Fruit fly (Drosophila melanogaster) whole organism, embryonic: ENCODE data around the gene CG11811.
A peak's percentile ranks its signal among the peaks of the same experiment; 100 is the strongest.

Experiments used
- Asciz ChIP-seq: fragments of 200-800 bp; sonication (Bioruptor generic); optimal IDR thresholded peaks from 2 replicates; lab custom pipeline; 2017; ENCODE audit warnings: missing biosample characterization, mild to moderate bottlenecking, missing genetic modification characterization, missing genetic modification reagents
- BEAF-32 ChIP-seq: fragments of 200-800 bp; sonication (Bioruptor generic); optimal IDR thresholded peaks from 3 replicates; lab custom pipeline; 2017; ENCODE audit warnings: missing biosample characterization, missing genetic modification characterization, mild to moderate bottlenecking, moderate library complexity, missing genetic modification reagents
- BtbVII ChIP-seq: fragments of 200-800 bp; sonication (Bioruptor generic); optimal IDR thresholded peaks from 3 replicates; lab custom pipeline; 2017; ENCODE audit warnings: missing biosample characterization, mild to moderate bottlenecking, missing genetic modification characterization
- CG11504 ChIP-seq: fragments of 200-800 bp; sonication (Bioruptor generic); optimal IDR thresholded peaks from 3 replicates; lab custom pipeline; 2019; ENCODE audit warnings: missing biosample characterization, mild to moderate bottlenecking, missing genetic modification characterization, moderate library complexity
- CG12299 ChIP-seq: fragments of 200-800 bp; sonication (Bioruptor generic); optimal IDR thresholded peaks from 2 replicates; lab custom pipeline; 2018; ENCODE audit warnings: missing biosample characterization, mild to moderate bottlenecking, missing genetic modification characterization
- CG13894 ChIP-seq: fragments of 200-800 bp; sonication (Bioruptor generic); optimal IDR thresholded peaks from 3 replicates; lab custom pipeline; 2018; ENCODE audit warnings: missing biosample characterization, mild to moderate bottlenecking, missing genetic modification characterization, moderate library complexity
- CG17328 ChIP-seq: fragments of 200-800 bp; sonication (Bioruptor generic); IDR thresholded peaks from 2 replicates; pipeline ENCODE4 v1.3.6; 2022; ENCODE audit warnings: missing biosample characterization, missing genetic modification characterization
- CG18262 ChIP-seq: fragments of 200-800 bp; optimal IDR thresholded peaks from 3 replicates; lab custom pipeline; 2019; ENCODE audit warnings: missing biosample characterization, mild to moderate bottlenecking, missing genetic modification characterization, moderate library complexity
- CG18599 ChIP-seq: fragments of 200-800 bp; sonication (Bioruptor generic); optimal IDR thresholded peaks from 3 replicates; lab custom pipeline; 2017; ENCODE audit warnings: missing biosample characterization, missing genetic modification characterization, mild to moderate bottlenecking, moderate library complexity, missing genetic modification reagents
- CG2129 ChIP-seq: fragments of 200-800 bp; sonication (Bioruptor generic); IDR thresholded peaks from 2 replicates; pipeline ENCODE4 v1.3.6; 2022; ENCODE audit warnings: missing biosample characterization, missing genetic modification characterization; ENCODE audit not compliant: partially characterized antibody
- CG2678 ChIP-seq: fragments of 200-800 bp; sonication (Bioruptor generic); optimal IDR thresholded peaks from 3 replicates; lab custom pipeline; 2019; ENCODE audit warnings: missing biosample characterization, mild to moderate bottlenecking, missing genetic modification characterization, moderate library complexity
- CG30020 ChIP-seq: fragments of 200-800 bp; optimal IDR thresholded peaks from 2 replicates; lab custom pipeline; 2019; ENCODE audit warnings: missing biosample characterization, mild to moderate bottlenecking, missing genetic modification characterization, moderate library complexity
- CG3281 ChIP-seq: fragments of 200-800 bp; sonication (Bioruptor generic); optimal IDR thresholded peaks from 3 replicates; lab custom pipeline; 2017; ENCODE audit warnings: missing biosample characterization, mild to moderate bottlenecking, missing genetic modification characterization
- CG3995 ChIP-seq: fragments of 200-800 bp; sonication (Bioruptor generic); optimal IDR thresholded peaks from 3 replicates; lab custom pipeline; 2016; ENCODE audit warnings: missing biosample characterization, missing genetic modification characterization
- CG7271 ChIP-seq: fragments of 200-800 bp; sonication (Bioruptor generic); optimal IDR thresholded peaks from 2 replicates; lab custom pipeline; 2018; ENCODE audit warnings: missing biosample characterization, mild to moderate bottlenecking, missing genetic modification characterization, moderate library complexity
- CG7556 ChIP-seq: fragments of 200-800 bp; sonication (Bioruptor generic); optimal IDR thresholded peaks from 2 replicates; lab custom pipeline; 2017; ENCODE audit warnings: missing biosample characterization, mild to moderate bottlenecking, missing genetic modification characterization
- CG7839 ChIP-seq: fragments of 200-800 bp; sonication (Bioruptor generic); optimal IDR thresholded peaks from 3 replicates; lab custom pipeline; 2018; ENCODE audit warnings: missing biosample characterization, mild to moderate bottlenecking, missing genetic modification characterization, moderate library complexity
- CG8359 ChIP-seq: fragments of 200-800 bp; sonication (Bioruptor generic); optimal IDR thresholded peaks from 2 replicates; lab custom pipeline; 2017; ENCODE audit warnings: missing biosample characterization, mild to moderate bottlenecking, missing genetic modification characterization, borderline replicate concordance
- CG9797 ChIP-seq: fragments of 200-800 bp; sonication (Bioruptor generic); optimal IDR thresholded peaks from 3 replicates; lab custom pipeline; 2018; ENCODE audit warnings: missing biosample characterization, mild to moderate bottlenecking, missing genetic modification characterization
- D19B ChIP-seq: fragments of 200-800 bp; sonication (Bioruptor generic); optimal IDR thresholded peaks from 2 replicates; lab custom pipeline; 2017; ENCODE audit warnings: missing biosample characterization, mild to moderate bottlenecking, missing genetic modification characterization
- Dek ChIP-seq: fragments of 200-800 bp; sonication (Bioruptor generic); optimal IDR thresholded peaks from 3 replicates; lab custom pipeline; 2019; ENCODE audit warnings: missing biosample characterization, mild to moderate bottlenecking, missing genetic modification characterization, moderate library complexity
- Fer1 ChIP-seq: fragments of 200-800 bp; sonication (Bioruptor generic); optimal IDR thresholded peaks from 2 replicates; lab custom pipeline; 2017; ENCODE audit warnings: missing biosample characterization, mild to moderate bottlenecking, missing genetic modification characterization
- Lim3 ChIP-seq: fragments of 200-800 bp; sonication (Bioruptor generic); IDR thresholded peaks from 2 replicates; pipeline ENCODE4 v1.3.6; 2022; ENCODE audit warnings: missing biosample characterization, missing genetic modification characterization
- Med ChIP-seq: fragments of 200-800 bp; sonication (Bioruptor generic); peaks from one replicate; lab custom pipeline; 2016; ENCODE audit warnings: missing biosample characterization, missing genetic modification characterization, mild to moderate bottlenecking, inconsistent platforms, moderate library complexity
- Sry-δ ChIP-seq: fragments of 200-800 bp; sonication (Bioruptor generic); optimal IDR thresholded peaks from 2 replicates; lab custom pipeline; 2016; ENCODE audit warnings: missing biosample characterization, missing genetic modification characterization
- Taf1 ChIP-seq: fragments of 200-800 bp; sonication (Bioruptor generic); IDR thresholded peaks from 2 replicates; pipeline ENCODE4 v1.3.6; 2022; ENCODE audit warnings: missing biosample characterization, missing genetic modification characterization
- Trl ChIP-seq, 3 experiments: fragments of >200 bp in 2 of 3; fragments of 200-800 bp in 1 of 3; sonication (Bioruptor generic) in 1 of 3; optimal IDR thresholded peaks; 2 replicates in 1 of 3; 3 replicates in 2 of 3; lab custom pipeline; 2016 to 2017; ENCODE audit warnings: missing biosample characterization in 1 of 3, missing genetic modification characterization in 1 of 3
- Usf ChIP-seq: fragments of 200-800 bp; sonication (Bioruptor generic); optimal IDR thresholded peaks from 2 replicates; lab custom pipeline; 2017; ENCODE audit warnings: missing genotype, missing biosample characterization, missing genetic modification characterization
- abd-A ChIP-seq: fragments of 200-800 bp; sonication (Bioruptor generic); optimal IDR thresholded peaks from 3 replicates; lab custom pipeline; 2019; ENCODE audit warnings: missing biosample characterization, mild to moderate bottlenecking, missing genetic modification characterization, moderate library complexity
- bab2 ChIP-seq: fragments of 200-800 bp; sonication (Bioruptor generic); optimal IDR thresholded peaks from 2 replicates; lab custom pipeline; 2016; ENCODE audit warnings: missing biosample characterization, missing genetic modification characterization
- cg ChIP-seq: fragments of 200-800 bp; sonication (Bioruptor generic); optimal IDR thresholded peaks from 3 replicates; lab custom pipeline; 2019; ENCODE audit warnings: missing biosample characterization, mild to moderate bottlenecking, missing genetic modification characterization, moderate library complexity
- crol ChIP-seq: fragments of 200-800 bp; sonication (Bioruptor generic); IDR thresholded peaks from 2 replicates; pipeline ENCODE4 v1.3.6; 2022; ENCODE audit warnings: missing biosample characterization, missing genetic modification characterization
- dmrt99B ChIP-seq: fragments of 200-800 bp; sonication (Bioruptor generic); optimal IDR thresholded peaks from 2 replicates; lab custom pipeline; 2018; ENCODE audit warnings: missing biosample characterization, mild to moderate bottlenecking, missing genetic modification characterization, moderate library complexity
- gem ChIP-seq: fragments of 200-800 bp; sonication (Bioruptor generic); optimal IDR thresholded peaks from 2 replicates; lab custom pipeline; 2019; ENCODE audit warnings: missing biosample characterization, mild to moderate bottlenecking, missing genetic modification characterization, moderate library complexity
- hkb ChIP-seq, 2 experiments: fragments of 200-800 bp in 1 of 2; fragments of >200 bp in 1 of 2; sonication (Bioruptor generic) in 1 of 2; IDR thresholded peaks in 1 of 2; optimal IDR thresholded peaks in 1 of 2; 2 replicates each; pipeline versions ENCODE4 v1.3.6 to Lab custom; 2017 to 2022; ENCODE audit warnings: missing biosample characterization in 1 of 2, missing genetic modification characterization in 1 of 2
- ken ChIP-seq: fragments of 200-800 bp; sonication (Bioruptor generic); IDR thresholded peaks from 3 replicates; pipeline ENCODE4 v1.3.6; 2022; ENCODE audit warnings: missing biosample characterization, missing genetic modification characterization
- kni ChIP-seq: fragments of 200-800 bp; sonication (Bioruptor generic); optimal IDR thresholded peaks from 3 replicates; lab custom pipeline; 2017; ENCODE audit warnings: mild to moderate bottlenecking, missing biosample characterization, missing genetic modification reagents, missing genetic modification characterization
- knrl ChIP-seq: fragments of 200-800 bp; sonication (Bioruptor generic); IDR thresholded peaks from 3 replicates; pipeline ENCODE4 v1.3.6; 2022; ENCODE audit warnings: missing biosample characterization, missing genetic modification characterization; ENCODE audit not compliant: partially characterized antibody
- nmo ChIP-seq: fragments of 200-800 bp; sonication (Bioruptor generic); optimal IDR thresholded peaks from 2 replicates; lab custom pipeline; 2018; ENCODE audit warnings: missing biosample characterization, mild to moderate bottlenecking, missing genetic modification characterization, moderate library complexity
- p53 ChIP-seq: fragments of 200-800 bp; sonication (Bioruptor generic); optimal IDR thresholded peaks from 2 replicates; lab custom pipeline; 2016; ENCODE audit warnings: missing biosample characterization, missing genetic modification characterization
- pita ChIP-seq: fragments of 200-800 bp; sonication (Bioruptor generic); optimal IDR thresholded peaks from 2 replicates; lab custom pipeline; 2017; ENCODE audit warnings: missing biosample characterization, mild to moderate bottlenecking, missing genetic modification characterization
- slp2 ChIP-seq: fragments of 200-800 bp; sonication (Bioruptor generic); optimal IDR thresholded peaks from 2 replicates; lab custom pipeline; 2016; ENCODE audit warnings: missing biosample characterization, missing genetic modification characterization
- usp ChIP-seq: fragments of >200 bp; optimal IDR thresholded peaks from 2 replicates; lab custom pipeline; 2017; ENCODE audit warnings: missing biosample characterization, missing genetic modification characterization
- wor ChIP-seq: fragments of 200-800 bp; sonication (Bioruptor generic); IDR thresholded peaks from 2 replicates; pipeline ENCODE4 v1.3.6; 2022; ENCODE audit warnings: missing biosample characterization, missing genetic modification characterization

Gene CG11811

dm6 chr3L:10715748-10716147 is 24.9 kb downstream of the CG11811 start:
- TF ChIP-seq slp2 (GFP tag; lab: Kevin White, UChicago) (no peak), Asciz (GFP tag; lab: Kevin White, UChicago) (no peak), BEAF-32 (GFP tag; lab: Kevin White, UChicago) (no peak)
- TF ChIP-seq, all 482 proteins: peak for 0

dm6 chr3L:10716342-10716896 is 25.6 kb downstream of the CG11811 start:
- TF ChIP-seq Usf (GFP tag; lab: Kevin White, UChicago) (no peak), wor (GFP tag; lab: Robert Waterston, UW) (no peak), ken (GFP tag; lab: Robert Waterston, UW) (no peak), CG12299 (no peak), gem (no peak), CG3995 (no peak), CG18262 (tag; lab: Kevin White, UChicago) (no peak), CG9797 (GFP tag; lab: Kevin White, UChicago) (no peak), cg (GFP tag; lab: Kevin White, UChicago) (no peak), CG17328 (no peak), nmo (GFP tag; lab: Kevin White, UChicago) (no peak), CG3281 (no peak), CG2129 (no peak), usp (GFP tag; lab: Kevin White, UChicago) (no peak), Lim3 (GFP tag; lab: Robert Waterston, UW) (no peak), Taf1 (GFP tag; lab: Robert Waterston, UW) (no peak)

dm6 chr3L:10719771-10720170 is 28.9 kb downstream of the CG11811 start:
- peak; percentile 23 for TF ChIP-seq dmrt99B (tag; lab: Kevin White, UChicago)
- no peak for TF ChIP-seq Dek (tag; lab: Kevin White, UChicago)
- TF ChIP-seq CG18599 (GFP tag; lab: Kevin White, UChicago): peak; percentile 65
- TF ChIP-seq pita (GFP tag; lab: Kevin White, UChicago): no peak
- TF ChIP-seq CG30020 (tag; lab: Kevin White, UChicago): no peak
- TF ChIP-seq CG7839 (tag; lab: Kevin White, UChicago): peak; percentile 1
- TF ChIP-seq CG7556 (GFP tag; lab: Kevin White, UChicago): peak; percentile 3
- no peak for TF ChIP-seq bab2 (GFP tag; lab: Kevin White, UChicago)
- peak; percentile 19 for TF ChIP-seq CG11504 (tag; lab: Kevin White, UChicago)
- peak; percentile 21 for TF ChIP-seq gem
- no peak for TF ChIP-seq D19B (GFP tag; lab: Kevin White, UChicago)
- TF ChIP-seq CG2678 (tag; lab: Kevin White, UChicago): peak; percentile 6
- TF ChIP-seq kni (GFP tag; lab: Kevin White, UChicago): no peak
- no peak for TF ChIP-seq CG7271 (tag; lab: Kevin White, UChicago)
- peak; percentile 20 for TF ChIP-seq Fer1 (GFP tag; lab: Kevin White, UChicago)
- TF ChIP-seq BtbVII (GFP tag; lab: Kevin White, UChicago): peak; percentile 2

- 0 out of 3 replicates have a peak, but pooled peaks have one; percentile 15 for TF ChIP-seq knrl (GFP tag; lab: Robert Waterston, UW)
- TF ChIP-seq CG8359: no peak
- peak; percentile 22; the same call in 1 of the 2 replicates for TF ChIP-seq crol (GFP tag; lab: Robert Waterston, UW)
- TF ChIP-seq hkb (optimal IDR thresholded peaks at IDR 0.05; lab: Kevin White, UChicago): no peak
- TF ChIP-seq hkb (GFP tag; IDR thresholded peaks at IDR 0.05; lab: Robert Waterston, UW): no peak
- TF ChIP-seq abd-A (tag; lab: Kevin White, UChicago): peak; percentile 83
- TF ChIP-seq p53 (GFP tag; lab: Kevin White, UChicago): no peak
- TF ChIP-seq CG13894 (tag; lab: Kevin White, UChicago): peak; percentile 18
- TF ChIP-seq CG30020 (tag; lab: Kevin White, UChicago): no peak
- TF ChIP-seq Med (GFP tag; lab: Kevin White, UChicago): peak; percentile 2
- TF ChIP-seq Trl (optimal IDR thresholded peaks at IDR 0.05; lab: Kevin White, UChicago): peak; percentile 20 to 59
- no peak for TF ChIP-seq Trl (GFP tag; optimal IDR thresholded peaks at IDR 0.05; lab: Kevin White, UChicago)
- no peak for TF ChIP-seq Sry-δ (GFP tag; lab: Kevin White, UChicago)
Measured at dm6 chr3L:10722607-10723006, 31.8 kb downstream of the CG11811 start.
